Worm (Caenorhabditis elegans) whole organism, midembryonic: ENCODE results near the gene fat-2.
A peak's percentile ranks its signal among the peaks of the same experiment; 100 is the strongest.

Source experiments
- T22C8.4 ChIP-seq: fragments of 200-800 bp; sonication (Bioruptor generic); IDR thresholded peaks from 2 replicates; pipeline ENCODE4 v1.3.6; 2022; ENCODE audit warnings: missing genetic modification characterization, missing compliant biosample characterization
- cog-1 ChIP-seq: sonication (generic microtip); optimal IDR thresholded peaks from 2 replicates; lab custom pipeline; 2016; ENCODE audit warnings: missing genetic modification characterization, missing compliant biosample characterization
- flt-1 ChIP-seq: fragments of 200-800 bp; sonication (Bioruptor generic); IDR thresholded peaks from 2 replicates; pipeline ENCODE4 v1.3.6; 2022; ENCODE audit warnings: missing genetic modification characterization, missing compliant biosample characterization
- klf-2 ChIP-seq: fragments of 200-800 bp; sonication (Bioruptor generic); conservative IDR thresholded peaks from 2 replicates; pipeline ENCODE4 v1.3.6; 2022; ENCODE audit warnings: missing genetic modification reagents, missing genetic modification characterization, missing compliant biosample characterization
- med-1 ChIP-seq: sonication (generic microtip); optimal IDR thresholded peaks from 2 replicates; lab custom pipeline; 2017; ENCODE audit warnings: missing genetic modification characterization, mild to moderate bottlenecking, missing compliant biosample characterization, antibody characterized with exemption, missing genetic modification reagents; ENCODE audit not compliant: insufficient read depth
- ref-1 ChIP-seq: fragments of 200-800 bp; sonication (Bioruptor generic); conservative IDR thresholded peaks from 2 replicates; pipeline ENCODE4 v1.3.6; 2022; ENCODE audit warnings: missing genetic modification reagents, missing genetic modification characterization, missing compliant biosample characterization
- tab-1 ChIP-seq: fragments of 200-800 bp; sonication (Bioruptor generic); IDR thresholded peaks from 2 replicates; pipeline ENCODE4 v1.3.6; 2022; ENCODE audit warnings: missing genetic modification characterization, missing compliant biosample characterization
- ztf-23 ChIP-seq: fragments of 200-800 bp; sonication (Bioruptor generic); IDR thresholded peaks from 2 replicates; pipeline ENCODE4 v1.3.6; 2022; ENCODE audit warnings: missing genetic modification reagents, missing genetic modification characterization, missing compliant biosample characterization
- ztf-29 ChIP-seq: fragments of 200-800 bp; sonication (Bioruptor generic); IDR thresholded peaks from 2 replicates; pipeline ENCODE4 v1.3.6; 2022; ENCODE audit warnings: missing genetic modification reagents, missing genetic modification characterization, missing compliant biosample characterization

fat-2 gene

DNA sequence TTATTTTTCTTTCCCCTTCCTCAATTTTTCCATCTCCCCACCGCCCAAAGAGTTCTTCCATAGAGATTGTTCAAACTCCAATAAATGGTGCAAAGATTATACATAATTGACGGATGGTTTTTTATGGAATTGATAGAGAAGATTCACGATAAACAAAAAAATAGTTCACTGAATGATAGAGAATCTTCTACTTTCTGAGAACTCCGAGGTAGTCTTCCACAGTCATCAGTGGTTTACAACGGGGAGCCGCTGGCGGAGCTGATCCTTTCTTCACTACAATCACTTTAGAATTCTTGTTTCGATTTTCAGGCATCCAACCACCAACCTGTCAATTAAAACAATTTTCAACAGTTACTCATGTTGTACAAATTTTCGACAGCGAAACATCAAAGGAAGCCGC, 32.3 kb downstream of the fat-2 start:
- TF ChIP-seq med-1 (GFP tag; lab: Kevin White, UChicago) = no peak
- no peak for TF ChIP-seq T22C8.4 (GFP tag; lab: Robert Waterston, UW)
- TF ChIP-seq klf-2 (GFP tag; lab: Robert Waterston, UW) = no peak
- no peak for TF ChIP-seq ztf-29 (GFP tag; lab: Robert Waterston, UW)
- TF ChIP-seq ref-1 = no peak
- no peak for TF ChIP-seq tab-1 (GFP tag; lab: Robert Waterston, UW)
- TF ChIP-seq ztf-23 (GFP tag; lab: Robert Waterston, UW) = no peak
- no peak for TF ChIP-seq flt-1
- no peak for TF ChIP-seq cog-1 (tag; lab: Kevin White, UChicago)

DNA sequence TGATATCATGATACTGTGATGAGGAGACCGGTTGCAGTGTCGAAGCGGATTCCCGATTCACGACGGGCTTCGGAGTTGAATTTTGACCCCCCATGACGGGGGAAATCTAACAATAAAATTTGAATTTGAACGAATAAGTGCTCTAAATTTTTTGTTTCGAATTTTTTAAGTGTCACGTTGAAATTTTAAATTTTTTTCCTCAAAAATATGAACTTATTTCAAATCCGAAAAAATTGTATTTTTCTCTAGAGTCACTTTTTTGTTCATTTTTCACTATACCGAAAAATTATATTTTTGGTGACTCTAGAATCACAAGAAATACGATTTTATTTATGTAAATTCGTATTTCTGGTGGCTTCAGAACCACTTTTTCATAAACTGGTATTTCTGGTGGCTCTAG, 34.8 kb downstream of the fat-2 start, which contains the start of gene W02A2.8:
W02A2.8 (minus strand) TSS at position 101 of the 400 bp plus-strand sequence.
- TF ChIP-seq T22C8.4 (GFP tag; lab: Robert Waterston, UW) (no peak), cog-1 (tag; lab: Kevin White, UChicago) (no peak), med-1 (GFP tag; lab: Kevin White, UChicago) (no peak), ref-1 (no peak), tab-1 (GFP tag; lab: Robert Waterston, UW) (no peak), ztf-29 (GFP tag; lab: Robert Waterston, UW) (no peak), klf-2 (GFP tag; lab: Robert Waterston, UW) (no peak)

DNA sequence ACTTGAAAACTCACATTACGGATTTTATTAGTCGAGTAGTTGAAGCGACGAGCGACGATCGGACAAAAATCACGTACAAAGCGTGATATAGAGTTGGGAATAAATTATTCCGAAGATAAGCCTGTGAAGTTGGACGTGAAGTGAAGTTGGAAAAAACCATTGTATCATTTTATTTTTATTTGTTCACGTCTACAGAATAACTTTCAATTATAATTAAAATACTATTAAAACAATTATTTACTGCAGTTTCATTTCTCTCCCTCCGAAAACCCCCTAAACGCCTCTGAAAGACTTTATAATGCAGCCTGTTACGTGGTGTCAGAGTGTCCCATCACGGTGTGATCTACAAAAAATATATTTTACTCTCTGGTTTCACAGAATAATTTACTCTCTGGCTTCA, 36.5 kb downstream of the fat-2 start, which contains the start of gene Y62E10A.3:
Y62E10A.3 (minus strand) TSS at position 101 of the 400 bp plus-strand sequence.
- no peak for TF ChIP-seq flt-1
- no peak for TF ChIP-seq tab-1 (GFP tag; lab: Robert Waterston, UW)
- TF ChIP-seq ztf-29 (GFP tag; lab: Robert Waterston, UW) = no peak
- TF ChIP-seq med-1 (GFP tag; lab: Kevin White, UChicago) = no peak

DNA sequence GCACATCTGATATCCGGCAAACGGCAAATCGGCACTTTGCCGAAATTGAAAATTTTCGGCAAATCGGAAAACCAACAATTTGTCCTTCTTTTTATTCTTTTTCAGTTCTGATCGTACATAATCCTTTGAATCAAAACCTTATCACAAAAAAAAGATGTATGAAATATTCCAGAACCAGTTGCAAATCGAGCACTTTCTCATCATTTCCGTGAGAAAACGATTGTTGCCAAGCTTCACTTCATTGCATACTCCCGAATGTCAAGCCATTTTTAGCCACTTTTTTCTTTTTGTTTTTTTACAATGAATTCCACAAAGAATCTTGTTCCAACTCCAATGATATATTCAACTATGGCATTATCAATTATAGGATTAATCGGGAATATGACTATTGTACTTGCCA, 41.2 kb downstream of the fat-2 start, which contains the start of gene srsx-25:
srsx-25 (plus strand) TSS at position 301 of the 400 bp plus-strand sequence.
- TF ChIP-seq med-1 (GFP tag; lab: Kevin White, UChicago) (no peak), tab-1 (GFP tag; lab: Robert Waterston, UW) (no peak), cog-1 (tag; lab: Kevin White, UChicago) (no peak), flt-1 (no peak), ref-1 (no peak), klf-2 (GFP tag; lab: Robert Waterston, UW) (no peak), T22C8.4 (GFP tag; lab: Robert Waterston, UW) (no peak), ztf-23 (GFP tag; lab: Robert Waterston, UW) (no peak), ztf-29 (GFP tag; lab: Robert Waterston, UW) (no peak)

DNA sequence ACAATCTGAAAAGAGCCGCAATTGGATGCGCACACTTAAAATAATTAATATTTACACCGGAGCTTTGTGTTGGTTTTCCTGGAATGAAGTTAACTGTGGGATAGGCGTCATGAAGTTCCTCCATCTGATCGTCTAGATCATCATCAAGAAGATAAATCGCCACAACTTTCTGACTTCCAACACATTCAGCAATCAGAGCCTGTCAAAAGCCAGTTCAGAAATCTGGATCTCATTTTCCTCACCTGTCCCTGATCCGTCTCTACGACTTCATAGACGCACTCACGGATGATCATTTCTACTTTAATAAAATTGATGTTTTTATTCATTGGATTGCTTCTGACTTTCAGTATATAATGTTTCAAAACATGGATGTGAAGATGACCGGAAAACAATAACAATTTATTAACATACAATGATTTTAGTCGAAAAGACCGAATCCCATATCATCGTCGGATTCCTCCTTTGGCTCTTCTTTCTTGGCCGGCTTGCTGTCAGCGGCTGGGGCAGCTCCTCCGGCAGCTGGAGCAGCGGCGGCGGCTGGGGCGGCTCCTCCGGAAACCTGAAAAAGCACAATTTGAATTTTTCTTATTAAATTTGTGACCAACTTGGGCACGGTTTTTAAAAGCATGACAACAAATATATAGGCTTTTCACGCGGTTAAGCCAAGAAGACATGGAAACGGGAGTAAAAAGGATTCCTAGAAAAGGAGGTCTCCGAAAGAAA, 45.6 kb downstream of the fat-2 start, which contains the start of gene agt-1:
agt-1 (minus strand) TSS at position 293 of the 723 bp plus-strand sequence.
- no peak for TF ChIP-seq ztf-29 (GFP tag; lab: Robert Waterston, UW)
- no peak for TF ChIP-seq ztf-23 (GFP tag; lab: Robert Waterston, UW)
- TF ChIP-seq klf-2 (GFP tag; lab: Robert Waterston, UW) = no peak
- TF ChIP-seq med-1 (GFP tag; lab: Kevin White, UChicago) = no peak
- no peak for TF ChIP-seq ref-1
- TF ChIP-seq tab-1 (GFP tag; lab: Robert Waterston, UW) = no peak
- no peak for TF ChIP-seq cog-1 (tag; lab: Kevin White, UChicago)
- TF ChIP-seq flt-1 = no peak
- TF ChIP-seq T22C8.4 (GFP tag; lab: Robert Waterston, UW) = no peak

DNA sequence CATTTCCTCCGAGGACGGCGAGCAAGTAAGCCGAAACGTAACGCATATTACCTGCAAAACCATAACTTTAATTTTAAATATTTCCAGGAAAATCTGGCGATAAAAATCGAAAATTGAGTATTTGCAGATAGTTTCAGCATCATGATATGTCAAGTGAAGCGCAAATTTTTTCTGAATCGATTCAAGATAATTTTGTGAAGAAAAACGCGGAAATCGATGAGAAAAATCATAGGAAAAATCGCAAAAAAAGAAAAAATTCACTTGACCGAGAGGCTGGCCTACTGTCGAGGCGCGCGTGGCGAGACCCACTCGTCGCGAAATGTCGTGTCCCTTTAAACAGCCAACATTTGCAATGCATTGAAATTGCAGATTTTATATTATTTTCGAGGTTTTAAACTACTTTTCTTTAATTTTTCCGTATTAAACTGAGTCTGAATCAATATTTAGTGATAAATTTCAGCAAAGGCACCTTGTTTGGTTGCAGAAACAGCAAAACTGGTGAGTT, 46.6 kb downstream of the fat-2 start, which contains the start of the genes rla-2, popl-7 and Y62E10A.24:
rla-2 (minus strand) TSS at position 51 of the 505 bp plus-strand sequence.
popl-7 (plus strand) TSS at position 455 of the 505 bp plus-strand sequence.
Y62E10A.24 (plus strand) TSS at position 476 of the 505 bp plus-strand sequence.
- TF ChIP-seq tab-1 (GFP tag; lab: Robert Waterston, UW) (no peak), T22C8.4 (GFP tag; lab: Robert Waterston, UW) (no peak), ztf-23 (GFP tag; lab: Robert Waterston, UW) (no peak), ref-1 (no peak), ztf-29 (GFP tag; lab: Robert Waterston, UW) (no peak), cog-1 (tag; lab: Kevin White, UChicago) (no peak), flt-1 (no peak), klf-2 (GFP tag; lab: Robert Waterston, UW) (no peak), med-1 (GFP tag; lab: Kevin White, UChicago) (no peak)

DNA sequence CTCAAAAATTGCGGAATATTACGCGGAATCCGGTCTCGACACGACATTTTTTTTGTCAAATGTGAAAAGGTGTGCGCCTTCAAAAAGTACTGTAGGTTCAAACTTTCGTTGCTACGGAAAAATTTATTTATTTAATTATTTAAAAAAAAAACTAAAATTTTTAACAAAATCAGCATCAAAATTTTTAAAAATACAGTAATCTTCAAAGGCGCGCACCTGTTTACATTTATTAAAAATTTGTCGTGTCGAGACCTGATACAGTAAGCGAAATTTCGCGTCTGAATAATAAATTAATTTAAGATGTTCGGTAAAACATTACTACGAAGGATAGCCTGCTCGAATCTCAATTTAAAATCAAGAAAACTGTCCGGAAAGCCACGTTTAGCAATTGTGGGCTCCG, 48.0 kb downstream of the fat-2 start, which contains the start of gene Y62E10A.6:
Y62E10A.6 (plus strand) TSS at position 301 of the 400 bp plus-strand sequence.
- TF ChIP-seq ztf-29 (GFP tag; lab: Robert Waterston, UW) = no peak
- no peak for TF ChIP-seq tab-1 (GFP tag; lab: Robert Waterston, UW)
- no peak for TF ChIP-seq cog-1 (tag; lab: Kevin White, UChicago)
- TF ChIP-seq ztf-23 (GFP tag; lab: Robert Waterston, UW) = no peak
- no peak for TF ChIP-seq klf-2 (GFP tag; lab: Robert Waterston, UW)
- no peak for TF ChIP-seq ref-1
- no peak for TF ChIP-seq T22C8.4 (GFP tag; lab: Robert Waterston, UW)
- no peak for TF ChIP-seq med-1 (GFP tag; lab: Kevin White, UChicago)
- no peak for TF ChIP-seq flt-1

DNA sequence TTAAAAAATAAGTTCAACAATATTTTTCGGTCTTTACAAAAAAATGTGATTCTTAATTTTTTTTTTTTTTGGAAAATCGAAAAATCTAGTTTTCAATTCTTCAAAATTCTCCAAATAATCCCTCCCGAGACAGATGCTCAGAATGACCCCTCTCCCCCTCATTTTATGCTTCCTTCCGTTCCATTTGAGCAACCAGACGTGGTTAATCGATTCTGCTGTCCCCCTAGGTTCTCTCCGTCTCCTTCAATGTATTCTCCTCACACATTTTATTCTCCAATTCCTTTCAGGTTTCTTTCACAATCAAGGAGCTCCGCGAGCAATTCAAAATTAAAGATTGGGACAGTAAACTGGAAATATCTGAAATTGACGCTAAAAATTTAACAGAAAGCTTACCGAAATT, 51.2 kb downstream of the fat-2 start:
- TF ChIP-seq flt-1 (no peak), T22C8.4 (GFP tag; lab: Robert Waterston, UW) (peak; percentile 55)
